Worm (Caenorhabditis elegans) whole organism, L4 larva: ENCODE measurements around the gene srh-206.

Experiments
- F10B5.3 ChIP-seq: sonication (generic microtip); optimal IDR thresholded peaks from 2 replicates; lab custom pipeline; 2016; ENCODE audit warnings: mild to moderate bottlenecking, missing genetic modification characterization, missing compliant biosample characterization
- F26F4.8 ChIP-seq: fragments of 200-800 bp; sonication (Bioruptor generic); conservative IDR thresholded peaks from 2 replicates; pipeline ENCODE4 v1.3.6; 2022; ENCODE audit warnings: missing genetic modification characterization, missing compliant biosample characterization
- F37D6.2 ChIP-seq: sonication (generic microtip); optimal IDR thresholded peaks from 2 replicates; lab custom pipeline; 2016; ENCODE audit warnings: mild to moderate bottlenecking, missing genetic modification characterization, missing compliant biosample characterization
- aha-1 ChIP-seq: fragments of 150-350 bp; peaks from one replicate; lab custom pipeline; 2014; ENCODE audit warnings: missing biosample characterization, missing genetic modification characterization
- aly-2 ChIP-seq: sonication (generic microtip); optimal IDR thresholded peaks from 2 replicates; lab custom pipeline; 2018; ENCODE audit warnings: missing biosample characterization, missing genetic modification characterization
- ama-1 ChIP-seq: fragments of 150-350 bp; optimal IDR thresholded peaks from 2 replicates; lab custom pipeline; 2014; ENCODE audit warnings: inconsistent platforms, mixed read lengths
- ceh-20 ChIP-seq: fragments of 200-800 bp; sonication (Bioruptor generic); IDR thresholded peaks from 2 replicates; pipeline ENCODE4 v1.3.6; 2022; ENCODE audit warnings: missing genetic modification reagents, missing genetic modification characterization, missing compliant biosample characterization
- ceh-28 ChIP-seq: fragments of 150-350 bp; optimal IDR thresholded peaks from 2 replicates; lab custom pipeline; 2014; ENCODE audit warnings: missing biosample characterization, missing genetic modification reagents, missing genetic modification characterization
- ceh-32 ChIP-seq: sonication (generic microtip); optimal IDR thresholded peaks from 2 replicates; lab custom pipeline; 2016; ENCODE audit warnings: mild to moderate bottlenecking, missing genetic modification characterization, missing compliant biosample characterization; ENCODE audit not compliant: poor library complexity
- ceh-62 ChIP-seq: sonication (generic microtip); optimal IDR thresholded peaks from 2 replicates; lab custom pipeline; 2017; ENCODE audit warnings: missing biosample characterization, missing genetic modification characterization
- ces-1 ChIP-seq: fragments of 150-350 bp; sonication (generic microtip); optimal IDR thresholded peaks from 4 replicates; lab custom pipeline; 2014; ENCODE audit warnings: missing biosample characterization, missing genetic modification reagents, missing genetic modification characterization
- cey-2 ChIP-seq: sonication (generic microtip); optimal IDR thresholded peaks from 3 replicates; lab custom pipeline; 2017; ENCODE audit warnings: missing genetic modification characterization, mild to moderate bottlenecking, missing compliant biosample characterization, antibody characterized with exemption, borderline replicate concordance; ENCODE audit not compliant: insufficient read depth
- ctbp-1 ChIP-seq: fragments of 200-800 bp; sonication (Bioruptor generic); IDR thresholded peaks from 2 replicates; pipeline ENCODE4 v1.3.6; 2022; ENCODE audit warnings: missing genetic modification reagents, missing genetic modification characterization, missing compliant biosample characterization
- daf-12 ChIP-seq: fragments of 150-350 bp; optimal IDR thresholded peaks from 2 replicates; lab custom pipeline; 2014; ENCODE audit warnings: missing biosample characterization, missing genetic modification reagents, missing genetic modification characterization
- dmd-6 ChIP-seq: fragments of 200-800 bp; sonication (Bioruptor generic); IDR thresholded peaks from 2 replicates; pipeline ENCODE4 v1.3.6; 2022; ENCODE audit warnings: missing genetic modification reagents, missing genetic modification characterization, missing compliant biosample characterization
- dmd-9 ChIP-seq: fragments of 200-800 bp; sonication (Bioruptor generic); IDR thresholded peaks from 2 replicates; pipeline ENCODE4 v1.3.6; 2022; ENCODE audit warnings: missing genetic modification reagents, missing genetic modification characterization, missing compliant biosample characterization
- dpl-1 ChIP-seq: fragments of 150-350 bp; optimal IDR thresholded peaks from 2 replicates; lab custom pipeline; 2014; ENCODE audit warnings: missing biosample characterization, missing genetic modification reagents, missing genetic modification characterization
- duxl-1 ChIP-seq: sonication (generic microtip); optimal IDR thresholded peaks from 2 replicates; lab custom pipeline; 2016; ENCODE audit warnings: mild to moderate bottlenecking, missing genetic modification characterization, moderate library complexity, missing compliant biosample characterization; ENCODE audit not compliant: poor library complexity
- hif-1 ChIP-seq, 2 experiments: sonication (generic microtip); optimal IDR thresholded peaks; 2 replicates each; lab custom pipeline; 2016 to 2017; ENCODE audit warnings: missing compliant biosample characterization in 2 of 2, missing genetic modification characterization in 2 of 2, missing genetic modification reagents in 2 of 2, missing genotype in 2 of 2, mild to moderate bottlenecking in 1 of 2
- hlh-11 ChIP-seq: fragments of 200-800 bp; sonication (Bioruptor generic); optimal IDR thresholded peaks from 2 replicates; lab custom pipeline; 2018; ENCODE audit warnings: mild to moderate bottlenecking, missing genetic modification characterization, missing compliant biosample characterization
- lim-7 ChIP-seq: fragments of 200-800 bp; sonication (Bioruptor generic); IDR thresholded peaks from 2 replicates; pipeline ENCODE4 v1.3.6; 2022; ENCODE audit warnings: missing genetic modification characterization, missing compliant biosample characterization
- lin-15B ChIP-seq: fragments of 150-350 bp; sonication (generic microtip); optimal IDR thresholded peaks from 3 replicates; lab custom pipeline; 2014; ENCODE audit warnings: missing biosample characterization, missing genetic modification characterization
- lin-38 ChIP-seq: fragments of 200-800 bp; sonication (Bioruptor generic); IDR thresholded peaks from 2 replicates; pipeline ENCODE4 v1.3.6; 2022; ENCODE audit warnings: missing genetic modification reagents, missing genetic modification characterization, missing compliant biosample characterization
- lsy-2 ChIP-seq, 2 experiments: fragments of 150-350 bp in 1 of 2; sonication (generic microtip) in 1 of 2; optimal IDR thresholded peaks; 2 replicates each; lab custom pipeline; 2014 to 2017; ENCODE audit warnings: missing biosample characterization in 2 of 2, missing genetic modification characterization in 2 of 2
- mdt-29 ChIP-seq: fragments of 200-800 bp; sonication (Bioruptor generic); IDR thresholded peaks from 2 replicates; pipeline ENCODE4 v1.3.6; 2022; ENCODE audit warnings: missing genetic modification reagents, missing genetic modification characterization, missing compliant biosample characterization
- mep-1 ChIP-seq: fragments of 150-350 bp; sonication (generic microtip); optimal IDR thresholded peaks from 3 replicates; lab custom pipeline; 2014; ENCODE audit warnings: missing biosample characterization, missing genetic modification characterization
- mes-2 ChIP-seq: sonication (generic microtip); optimal IDR thresholded peaks from 2 replicates; lab custom pipeline; 2016; ENCODE audit warnings: missing genotype, mild to moderate bottlenecking, missing genetic modification characterization, missing compliant biosample characterization; ENCODE audit not compliant: poor library complexity, severe bottlenecking
- mxl-2 ChIP-seq: fragments of 200-800 bp; sonication (Bioruptor generic); conservative IDR thresholded peaks from 2 replicates; pipeline ENCODE4 v1.3.6; 2022; ENCODE audit warnings: missing genetic modification reagents, missing genetic modification characterization, missing compliant biosample characterization
- mxl-3 ChIP-seq: fragments of 200-800 bp; sonication (Bioruptor generic); optimal IDR thresholded peaks from 2 replicates; lab custom pipeline; 2018; ENCODE audit warnings: mild to moderate bottlenecking, missing genetic modification characterization, missing compliant biosample characterization
- nhr-10 ChIP-seq: fragments of 150-350 bp; optimal IDR thresholded peaks from 2 replicates; lab custom pipeline; 2014; ENCODE audit warnings: missing biosample characterization, missing genetic modification characterization
- nhr-102 ChIP-seq: sonication (generic microtip); optimal IDR thresholded peaks from 2 replicates; lab custom pipeline; 2016; ENCODE audit warnings: mild to moderate bottlenecking, missing genetic modification characterization, moderate library complexity, missing compliant biosample characterization
- nhr-11 ChIP-seq: fragments of 150-350 bp; optimal IDR thresholded peaks from 2 replicates; lab custom pipeline; 2014; ENCODE audit warnings: missing biosample characterization, missing genetic modification characterization
- nhr-25 ChIP-seq: sonication (generic microtip); optimal IDR thresholded peaks from 2 replicates; lab custom pipeline; 2017; ENCODE audit warnings: missing genetic modification characterization, mild to moderate bottlenecking, missing compliant biosample characterization, antibody characterized with exemption, moderate library complexity, borderline replicate concordance; ENCODE audit not compliant: insufficient read depth
- nhr-41 ChIP-seq: fragments of 200-800 bp; sonication (Bioruptor generic); IDR thresholded peaks from 2 replicates; pipeline ENCODE4 v1.3.6; 2022; ENCODE audit warnings: missing genetic modification reagents, missing genetic modification characterization, missing compliant biosample characterization
- nhr-42 ChIP-seq: fragments of 200-800 bp; sonication (Bioruptor generic); IDR thresholded peaks from 2 replicates; pipeline ENCODE4 v1.3.6; 2022; ENCODE audit warnings: missing genetic modification characterization, missing compliant biosample characterization
- nhr-6 ChIP-seq: fragments of 150-350 bp; optimal IDR thresholded peaks from 2 replicates; lab custom pipeline; 2014; ENCODE audit warnings: missing biosample characterization, missing genetic modification characterization
- nhr-76 ChIP-seq: fragments of 150-350 bp; optimal IDR thresholded peaks from 2 replicates; lab custom pipeline; 2014; ENCODE audit warnings: missing biosample characterization, missing genetic modification characterization
- nhr-77 ChIP-seq: fragments of 150-350 bp; optimal IDR thresholded peaks from 2 replicates; lab custom pipeline; 2014; ENCODE audit warnings: missing biosample characterization, missing genetic modification characterization
- pha-4 ChIP-seq, 2 experiments: fragments of 150-350 bp in 1 of 2; fragments of 200-800 bp in 1 of 2; sonication (Bioruptor generic) in 1 of 2; IDR thresholded peaks in 1 of 2; optimal IDR thresholded peaks in 1 of 2; 2 replicates each; pipeline versions ENCODE4 v1.3.6 to Lab custom; 2014 to 2022; ENCODE audit warnings: missing genetic modification characterization in 2 of 2, missing genetic modification reagents in 2 of 2, missing biosample characterization in 1 of 2, missing compliant biosample characterization in 1 of 2
- snpc-1.2 ChIP-seq: fragments of 200-800 bp; sonication (Bioruptor generic); IDR thresholded peaks from 2 replicates; pipeline ENCODE4 v1.3.6; 2022; ENCODE audit warnings: missing genetic modification reagents, missing genetic modification characterization, missing compliant biosample characterization
- spr-3 ChIP-seq: fragments of 200-800 bp; sonication (Bioruptor generic); optimal IDR thresholded peaks from 2 replicates; lab custom pipeline; 2018; ENCODE audit warnings: mild to moderate bottlenecking, missing genetic modification characterization, missing compliant biosample characterization
- tag-97 ChIP-seq: fragments of 200-800 bp; sonication (Bioruptor generic); IDR thresholded peaks from 2 replicates; pipeline ENCODE4 v1.3.6; 2022; ENCODE audit warnings: missing genetic modification characterization, missing compliant biosample characterization
- tra-1 ChIP-seq: fragments of 200-800 bp; sonication (Bioruptor generic); IDR thresholded peaks from 2 replicates; pipeline ENCODE4 v1.3.6; 2022; ENCODE audit warnings: missing genetic modification reagents, missing genetic modification characterization, missing compliant biosample characterization
- unc-39 ChIP-seq: sonication (generic microtip); optimal IDR thresholded peaks from 2 replicates; lab custom pipeline; 2017; ENCODE audit warnings: missing biosample characterization, missing genetic modification characterization
- unc-62 ChIP-seq, 3 experiments: fragments of 150-350 bp in 1 of 3; sonication (generic microtip); optimal IDR thresholded peaks in 2 of 3; peaks in 1 of 3; 1 replicate in 1 of 3; 2 replicates in 2 of 3; lab custom pipeline; 2014 to 2017; ENCODE audit warnings: missing biosample characterization in 3 of 3, missing genetic modification characterization in 3 of 3, missing genetic modification reagents in 3 of 3, missing genotype in 1 of 3
- vab-7 ChIP-seq: fragments of 200-800 bp; sonication (Bioruptor generic); IDR thresholded peaks from 2 replicates; pipeline ENCODE4 v1.3.6; 2022; ENCODE audit warnings: missing genetic modification reagents, missing genetic modification characterization, missing compliant biosample characterization
- zfp-2 ChIP-seq: sonication (generic microtip); optimal IDR thresholded peaks from 2 replicates; lab custom pipeline; 2016; ENCODE audit warnings: mild to moderate bottlenecking, missing genetic modification characterization, missing compliant biosample characterization
- zfp-3 ChIP-seq: fragments of 200-800 bp; sonication (Bioruptor generic); conservative IDR thresholded peaks from 2 replicates; pipeline ENCODE4 v1.3.6; 2022; ENCODE audit warnings: missing genetic modification reagents, missing genetic modification characterization, missing compliant biosample characterization
- zip-11 ChIP-seq: fragments of 200-800 bp; sonication (Bioruptor generic); IDR thresholded peaks from 2 replicates; pipeline ENCODE4 v1.3.6; 2022; ENCODE audit warnings: missing genetic modification characterization, missing compliant biosample characterization

Gene srh-206

DNA sequence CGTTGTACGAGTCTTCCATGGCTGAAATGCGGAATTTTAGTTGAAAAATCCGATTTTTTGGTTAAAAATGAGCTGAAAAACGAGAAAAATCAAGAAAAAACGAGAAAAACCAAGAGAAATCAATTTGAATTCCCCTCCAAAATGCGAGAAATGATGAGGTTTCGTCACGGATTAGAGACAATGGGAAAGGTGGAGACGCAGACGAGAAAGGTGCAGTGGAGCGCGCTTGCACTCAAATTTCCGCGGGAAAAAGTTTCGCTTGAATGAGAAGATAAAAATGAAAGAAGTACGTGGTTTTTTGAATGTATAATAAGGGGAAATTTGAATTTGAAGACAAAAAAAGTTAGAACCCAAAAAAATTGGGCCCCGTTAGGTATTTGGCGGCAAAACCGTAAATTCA lies 11.0 kb upstream of the srh-206 start, which contains the start of gene efl-1 (continued):
- TF ChIP-seq mxl-3 (GFP tag; lab: Kevin White, UChicago), result no peak
- no peak for TF ChIP-seq ceh-28 (tag; lab: Kevin White, UChicago)
- no peak for TF ChIP-seq zip-11
- TF ChIP-seq daf-12 (tag; lab: Kevin White, UChicago), result no peak
- TF ChIP-seq F37D6.2, result peak; percentile 55
- peak; percentile 38; the same call in 1 of the 2 replicates for TF ChIP-seq nhr-42 (GFP tag; lab: Robert Waterston, UW)
- TF ChIP-seq lim-7 (GFP tag; lab: Robert Waterston, UW), result no peak
- TF ChIP-seq lin-15B (tag; lab: Kevin White, UChicago), result peak; percentile 1
- TF ChIP-seq mdt-29 (GFP tag; lab: Robert Waterston, UW), result peak; percentile 64; the same call in 1 of the 2 replicates
- TF ChIP-seq mep-1 (tag; lab: Kevin White, UChicago), result peak; percentile 86
- peak; percentile 98 for TF ChIP-seq aha-1 (tag; lab: Kevin White, UChicago)
- TF ChIP-seq nhr-41 (GFP tag; lab: Robert Waterston, UW), result no peak
- TF ChIP-seq tag-97, result no peak
- TF ChIP-seq F26F4.8, result no peak
- TF ChIP-seq mes-2 (tag; lab: Kevin White, UChicago), result peak; percentile 94
- no peak for TF ChIP-seq F10B5.3 (tag; lab: Kevin White, UChicago)
- TF ChIP-seq aly-2 (tag; lab: Kevin White, UChicago), result no peak
- peak; percentile 41 for TF ChIP-seq zfp-2
- TF ChIP-seq tra-1 (GFP tag; lab: Robert Waterston, UW), result no peak
- peak; percentile 79 for TF ChIP-seq nhr-102 (tag; lab: Kevin White, UChicago)
- TF ChIP-seq ceh-20 (GFP tag; lab: Robert Waterston, UW), result peak; percentile 90
- TF ChIP-seq cey-2 (tag; lab: Kevin White, UChicago), result no peak
- peak; percentile 94 for TF ChIP-seq nhr-6
- TF ChIP-seq nhr-10 (tag; lab: Kevin White, UChicago), result no peak
- peak; percentile 62 for TF ChIP-seq spr-3
- TF ChIP-seq hlh-11 (tag; lab: Kevin White, UChicago), result peak; percentile 77
- peak; percentile 45; the same call in 1 of the 2 replicates for TF ChIP-seq vab-7 (GFP tag; lab: Robert Waterston, UW)
- TF ChIP-seq dmd-9 (GFP tag; lab: Robert Waterston, UW), result 0 out of 2 replicates have a peak, but pooled peaks have one; percentile 41
- no peak for TF ChIP-seq mxl-2
- peak; percentile 78 for TF ChIP-seq nhr-11 (tag; lab: Kevin White, UChicago)
- peak; percentile 100 for TF ChIP-seq dpl-1 (GFP tag; lab: Kevin White, UChicago)
- TF ChIP-seq hif-1 (tag; optimal IDR thresholded peaks at IDR 0.05; lab: Kevin White, UChicago), result no peak
- peak; percentile 66 for TF ChIP-seq ama-1 (lab: Kevin White, UChicago)
- TF ChIP-seq dmd-6 (GFP tag; lab: Robert Waterston, UW), result no peak; the same call in none of the 2 replicates
- TF ChIP-seq ctbp-1 (GFP tag; lab: Robert Waterston, UW), result no peak
- peak; percentile 99 for TF ChIP-seq lin-38 (GFP tag; lab: Robert Waterston, UW)
- no peak for TF ChIP-seq snpc-1.2 (GFP tag; lab: Robert Waterston, UW)
- TF ChIP-seq duxl-1, result peak; percentile 95
- TF ChIP-seq unc-39 (tag; lab: Kevin White, UChicago), result no peak
- 0 out of 2 replicates have a peak, but pooled peaks have one; percentile 39 for TF ChIP-seq zfp-3 (GFP tag; lab: Robert Waterston, UW)
- peak; percentile 87 for TF ChIP-seq nhr-77 (tag; lab: Kevin White, UChicago)
- TF ChIP-seq lsy-2 (tag; optimal IDR thresholded peaks at IDR 0.05; lab: Kevin White, UChicago), result peak; percentile 22 to 93
- peak; percentile 45 for TF ChIP-seq ces-1 (GFP tag; lab: Kevin White, UChicago)
- peak in 1 of 2 experiments; percentile 92 for TF ChIP-seq unc-62 (GFP tag; optimal IDR thresholded peaks at IDR 0.05 in 1 of 2; lab: Kevin White, UChicago)
- no peak for TF ChIP-seq unc-62 (tag; optimal IDR thresholded peaks at IDR 0.05; lab: Kevin White, UChicago)
- peak; percentile 43; the same call in 1 of the 2 replicates for TF ChIP-seq pha-4 (GFP tag; IDR thresholded peaks at IDR 0.05; lab: Robert Waterston, UW)
- TF ChIP-seq pha-4 (tag; optimal IDR thresholded peaks at IDR 0.05; lab: Kevin White, UChicago), result peak; percentile 34
- no peak for TF ChIP-seq ceh-62
- TF ChIP-seq nhr-76 (tag; lab: Kevin White, UChicago), result peak; percentile 4
- TF ChIP-seq nhr-25 (tag; lab: Kevin White, UChicago), result peak; percentile 52
- TF ChIP-seq ceh-32 (tag; lab: Kevin White, UChicago), result no peak
